Worm (Caenorhabditis elegans) whole organism, L4 larva: ENCODE results near the gene F13D12.3.

Experiments used
- F49E8.2 ChIP-seq: sonication (generic microtip); optimal IDR thresholded peaks from 2 replicates; lab custom pipeline; 2016; ENCODE audit warnings: missing compliant biosample characterization, mild to moderate bottlenecking, missing genetic modification characterization, borderline replicate concordance
- R02D3.7 ChIP-seq: fragments of 150-350 bp; sonication (generic microtip); optimal IDR thresholded peaks from 3 replicates; lab custom pipeline; 2014; ENCODE audit warnings: missing biosample characterization, missing genetic modification characterization
- ceh-82 ChIP-seq: sonication (generic microtip); optimal IDR thresholded peaks from 2 replicates; lab custom pipeline; 2017; ENCODE audit warnings: missing biosample characterization, missing genetic modification characterization
- daf-12 ChIP-seq: fragments of 150-350 bp; optimal IDR thresholded peaks from 2 replicates; lab custom pipeline; 2014; ENCODE audit warnings: missing biosample characterization, missing genetic modification reagents, missing genetic modification characterization
- jun-1 ChIP-seq: fragments of 150-350 bp; optimal IDR thresholded peaks from 2 replicates; lab custom pipeline; 2014; ENCODE audit warnings: missing biosample characterization, missing genetic modification reagents, missing genetic modification characterization
- mep-1 ChIP-seq: fragments of 150-350 bp; sonication (generic microtip); optimal IDR thresholded peaks from 3 replicates; lab custom pipeline; 2014; ENCODE audit warnings: missing biosample characterization, missing genetic modification characterization
- nhr-102 ChIP-seq: sonication (generic microtip); optimal IDR thresholded peaks from 2 replicates; lab custom pipeline; 2016; ENCODE audit warnings: mild to moderate bottlenecking, missing genetic modification characterization, moderate library complexity, missing compliant biosample characterization
- nhr-11 ChIP-seq: fragments of 150-350 bp; optimal IDR thresholded peaks from 2 replicates; lab custom pipeline; 2014; ENCODE audit warnings: missing biosample characterization, missing genetic modification characterization
- nhr-25 ChIP-seq: sonication (generic microtip); optimal IDR thresholded peaks from 2 replicates; lab custom pipeline; 2017; ENCODE audit warnings: missing genetic modification characterization, mild to moderate bottlenecking, missing compliant biosample characterization, antibody characterized with exemption, moderate library complexity, borderline replicate concordance; ENCODE audit not compliant: insufficient read depth
- nhr-28 ChIP-seq: fragments of 150-350 bp; optimal IDR thresholded peaks from 2 replicates; lab custom pipeline; 2014; ENCODE audit warnings: missing biosample characterization, missing genetic modification characterization
- php-3 ChIP-seq: fragments of 200-800 bp; sonication (Bioruptor generic); IDR thresholded peaks from 2 replicates; pipeline ENCODE4 v1.3.6; 2022; ENCODE audit warnings: missing genetic modification reagents, missing genetic modification characterization, missing compliant biosample characterization
- rbr-2 ChIP-seq: sonication (generic microtip); optimal IDR thresholded peaks from 2 replicates; lab custom pipeline; 2016; ENCODE audit warnings: missing genotype, missing genetic modification characterization, missing compliant biosample characterization
- saeg-2 ChIP-seq: fragments of 200-800 bp; sonication (Bioruptor generic); IDR thresholded peaks from 2 replicates; pipeline ENCODE4 v1.3.6; 2022; ENCODE audit warnings: missing genetic modification reagents, missing genetic modification characterization, missing compliant biosample characterization
- skn-1 ChIP-seq: fragments of 150-350 bp; optimal IDR thresholded peaks from 2 replicates; lab custom pipeline; 2014; ENCODE audit warnings: missing biosample characterization, missing genetic modification characterization

DNA sequence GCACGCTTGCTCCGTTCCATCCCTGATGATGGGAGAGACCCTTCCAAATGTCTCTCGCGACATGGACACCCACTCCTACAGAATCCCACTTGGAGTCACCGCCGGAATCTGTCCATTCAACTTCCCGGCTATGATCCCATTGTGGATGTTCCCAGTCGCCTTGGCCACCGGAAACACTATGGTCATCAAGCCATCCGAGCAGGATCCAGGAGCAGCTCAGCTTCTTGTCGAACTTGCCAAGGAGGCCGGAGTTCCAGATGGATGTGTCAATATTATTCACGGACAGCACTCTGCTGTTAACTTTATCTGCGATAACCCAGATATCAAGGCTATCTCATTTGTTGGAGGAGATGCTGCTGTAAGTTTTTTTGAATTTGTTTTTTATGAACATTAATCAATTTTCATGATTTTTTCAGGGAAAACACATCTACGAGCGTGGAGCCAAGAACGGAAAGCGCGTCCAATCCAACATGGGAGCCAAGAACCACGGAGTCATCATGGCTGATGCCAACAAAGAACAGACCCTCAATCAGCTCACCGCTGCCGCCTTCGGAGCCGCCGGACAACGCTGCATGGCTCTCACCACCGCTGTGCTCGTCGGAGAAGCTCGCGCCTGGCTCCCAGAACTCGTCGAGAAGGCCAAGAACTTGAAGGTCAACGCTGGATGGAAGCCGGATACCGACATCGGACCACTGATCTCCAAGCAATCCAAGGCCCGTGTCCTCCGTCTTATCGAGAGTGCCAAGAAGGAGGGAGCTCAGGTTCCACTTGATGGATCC, 9.7 kb downstream of the F13D12.3 start:
- TF ChIP-seq rbr-2, result no peak
- no peak for TF ChIP-seq F49E8.2 (tag; lab: Kevin White, UChicago)
- TF ChIP-seq daf-12, result no peak
- TF ChIP-seq saeg-2 (GFP tag; lab: Robert Waterston, UW), result no peak
- no peak for TF ChIP-seq nhr-28 (tag; lab: Kevin White, UChicago)
- no peak for TF ChIP-seq nhr-25 (tag; lab: Kevin White, UChicago)
- no peak for TF ChIP-seq mep-1 (tag; lab: Kevin White, UChicago)
- no peak for TF ChIP-seq nhr-102 (tag; lab: Kevin White, UChicago)
- TF ChIP-seq ceh-82 (tag; lab: Kevin White, UChicago), result no peak
- TF ChIP-seq skn-1 (tag; lab: Kevin White, UChicago), result no peak
- no peak for TF ChIP-seq php-3
- no peak for TF ChIP-seq R02D3.7
- TF ChIP-seq jun-1 (tag; lab: Kevin White, UChicago), result no peak
- no peak for TF ChIP-seq nhr-11 (tag; lab: Kevin White, UChicago)
